Worm (Caenorhabditis elegans): ENCODE results near the gene T24E12.12.
A peak's percentile ranks its signal among the peaks of the same experiment; 100 is the strongest.

The T24E12.12 gene

DNA sequence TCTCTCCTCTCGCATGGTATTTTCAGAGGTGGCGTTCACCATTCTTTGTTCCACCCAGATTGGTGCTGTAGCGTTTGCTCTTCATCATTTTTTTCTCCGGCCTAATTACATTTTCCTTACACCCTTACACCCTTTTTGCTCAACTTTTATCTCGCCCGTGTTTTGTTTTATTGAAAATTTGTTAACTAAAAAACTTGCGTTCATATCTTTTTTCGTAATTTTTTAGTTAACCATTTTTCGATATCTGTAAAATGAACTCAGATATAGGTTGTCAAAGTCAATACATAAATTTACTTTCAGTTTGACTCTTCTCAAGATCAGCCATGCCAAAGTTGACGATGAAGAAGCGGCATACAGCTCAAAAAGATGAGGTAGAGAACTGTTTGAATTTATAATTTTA lies 17.5 kb upstream of the T24E12.12 start, which contains the start of gene F12E12.1:
Gene F12E12.1 (plus strand): TSS at position 301 of the 400 bp plus-strand sequence.
- TF ChIP-seq eor-1 (tag; optimal IDR thresholded peaks at IDR 0.05) (no peak), hmg-11 (tag; optimal IDR thresholded peaks at IDR 0.05) (no peak), ztf-4 (tag; optimal IDR thresholded peaks at IDR 0.05) (no peak), elt-2 (tag; optimal IDR thresholded peaks at IDR 0.05) (no peak), mml-1 (tag; optimal IDR thresholded peaks at IDR 0.05) (no peak), lsy-12 (tag; optimal IDR thresholded peaks at IDR 0.05) (no peak), egl-5 (tag; optimal IDR thresholded peaks at IDR 0.05) (no peak), ceh-28 (tag; optimal IDR thresholded peaks at IDR 0.05) (no peak), aly-2 (tag; optimal IDR thresholded peaks at IDR 0.05) (no peak), ceh-82 (tag; optimal IDR thresholded peaks at IDR 0.05) (no peak), zag-1 (tag; optimal IDR thresholded peaks at IDR 0.05) (no peak), elt-3 (tag; optimal IDR thresholded peaks at IDR 0.05) (no peak), daf-12 (tag; optimal IDR thresholded peaks at IDR 0.05) (no peak), fos-1 (tag; optimal IDR thresholded peaks at IDR 0.05) (no peak), fkh-2 (tag; optimal IDR thresholded peaks at IDR 0.05) (no peak)

- TF ChIP-seq ztf-11 (tag; optimal IDR thresholded peaks at IDR 0.05) (no peak), unc-62 (GFP tag; optimal IDR thresholded peaks at IDR 0.05) (no peak), skn-1 (tag; optimal IDR thresholded peaks at IDR 0.05) (no peak), elt-2 (tag; optimal IDR thresholded peaks at IDR 0.05) (peak; percentile 24), jun-1 (tag; optimal IDR thresholded peaks at IDR 0.05) (no peak), unc-39 (tag; optimal IDR thresholded peaks at IDR 0.05) (no peak), eor-1 (tag; optimal IDR thresholded peaks at IDR 0.05) (no peak), pqm-1 (tag; optimal IDR thresholded peaks at IDR 0.05) (peak; percentile 51), ceh-16 (tag; optimal IDR thresholded peaks at IDR 0.05) (no peak), pha-4 (tag; optimal IDR thresholded peaks at IDR 0.05) (peak; percentile 76)
Measured at ce11 chrII:3743684-3744200, 15.3 kb upstream of the T24E12.12 start, which contains the start of gene nta-1. nta-1 (minus strand) TSS chrII:3743814.

ce11 chrII:3747405-3747804 lies 11.7 kb upstream of the T24E12.12 start, which contains the start of gene fbxb-92:
fbxb-92 (minus strand) TSS chrII:3747505.
- TF ChIP-seq unc-62 (GFP tag; optimal IDR thresholded peaks at IDR 0.05) = no peak
- TF ChIP-seq ceh-82 (tag; optimal IDR thresholded peaks at IDR 0.05) = no peak
- TF ChIP-seq tbx-2 (tag; optimal IDR thresholded peaks at IDR 0.05) = no peak
- no peak for TF ChIP-seq daf-12 (tag; optimal IDR thresholded peaks at IDR 0.05)
- TF ChIP-seq nhr-77 (tag; optimal IDR thresholded peaks at IDR 0.05) = no peak
- no peak for TF ChIP-seq unc-39 (tag; optimal IDR thresholded peaks at IDR 0.05)
- no peak for TF ChIP-seq jun-1 (tag; optimal IDR thresholded peaks at IDR 0.05)
- no peak for TF ChIP-seq sea-2 (GFP tag; optimal IDR thresholded peaks at IDR 0.05)
- TF ChIP-seq aly-2 (tag; optimal IDR thresholded peaks at IDR 0.05) = no peak
- TF ChIP-seq lsy-12 (tag; optimal IDR thresholded peaks at IDR 0.05) = no peak
- TF ChIP-seq nhr-43 (tag; optimal IDR thresholded peaks at IDR 0.05; ENCODE audit: poor library complexity, severe bottlenecking) = no peak
- TF ChIP-seq pha-4 (tag; optimal IDR thresholded peaks at IDR 0.05) = no peak
- no peak for TF ChIP-seq nhr-76 (tag; optimal IDR thresholded peaks at IDR 0.05)
- no peak for TF ChIP-seq nhr-67 (tag; optimal IDR thresholded peaks at IDR 0.05)
- TF ChIP-seq R02D3.7 (tag; optimal IDR thresholded peaks at IDR 0.05) = no peak
- no peak for TF ChIP-seq nfya-1 (tag; optimal IDR thresholded peaks at IDR 0.05; ENCODE audit: insufficient read depth)
- TF ChIP-seq egl-27 (tag; optimal IDR thresholded peaks at IDR 0.05) = no peak
- no peak for TF ChIP-seq ceh-9 (tag; optimal IDR thresholded peaks at IDR 0.05)

ce11 chrII:3748719-3749118 lies 10.4 kb upstream of the T24E12.12 start, which contains the start of gene fbxb-90:
fbxb-90 (minus strand) TSS chrII:3748819.
- TF ChIP-seq nhr-12 (tag; optimal IDR thresholded peaks at IDR 0.05) (no peak), mdl-1 (tag; optimal IDR thresholded peaks at IDR 0.05) (no peak)

ce11 chrII:3750685-3751084 lies 8.4 kb upstream of the T24E12.12 start, which contains the start of gene fbxb-91:
fbxb-91 (minus strand) TSS chrII:3750785.
- TF ChIP-seq nhr-76 (tag; optimal IDR thresholded peaks at IDR 0.05) (no peak), jun-1 (tag; optimal IDR thresholded peaks at IDR 0.05) (no peak), lsy-12 (tag; optimal IDR thresholded peaks at IDR 0.05) (no peak), lin-15B (tag; optimal IDR thresholded peaks at IDR 0.05) (no peak), sea-2 (GFP tag; optimal IDR thresholded peaks at IDR 0.05) (no peak), egl-27 (tag; optimal IDR thresholded peaks at IDR 0.05) (no peak), ztf-4 (tag; optimal IDR thresholded peaks at IDR 0.05) (no peak), elt-2 (tag; optimal IDR thresholded peaks at IDR 0.05) (no peak), nhr-23 (tag; optimal IDR thresholded peaks at IDR 0.05) (no peak), nhr-11 (tag; optimal IDR thresholded peaks at IDR 0.05) (no peak), R02D3.7 (tag; optimal IDR thresholded peaks at IDR 0.05) (no peak), pqm-1 (tag; optimal IDR thresholded peaks at IDR 0.05) (no peak), lin-39 (tag; optimal IDR thresholded peaks at IDR 0.05) (no peak), ceh-82 (tag; optimal IDR thresholded peaks at IDR 0.05) (no peak), nhr-28 (tag; optimal IDR thresholded peaks at IDR 0.05) (no peak), fkh-10 (GFP tag; optimal IDR thresholded peaks at IDR 0.05) (no peak), ceh-16 (tag; optimal IDR thresholded peaks at IDR 0.05) (no peak), elt-1 (tag; optimal IDR thresholded peaks at IDR 0.05) (no peak), nhr-237 (tag; optimal IDR thresholded peaks at IDR 0.05) (no peak), unc-39 (tag; optimal IDR thresholded peaks at IDR 0.05) (no peak)
